Worm (Caenorhabditis elegans) whole organism, L1 larva: ENCODE measurements around the gene F08D12.4.

ENCODE experiments used
- C04F5.9 ChIP-seq: sonication (generic microtip); optimal IDR thresholded peaks from 2 replicates; lab custom pipeline; 2016; ENCODE audit warnings: missing genetic modification characterization, missing compliant biosample characterization
- C16A3.4 ChIP-seq: fragments of 150-350 bp; optimal IDR thresholded peaks from 2 replicates; lab custom pipeline; 2014; ENCODE audit warnings: missing biosample characterization, missing genetic modification characterization
- C34B4.2 ChIP-seq: sonication (generic microtip); optimal IDR thresholded peaks from 2 replicates; lab custom pipeline; 2017; ENCODE audit warnings: mild to moderate bottlenecking, missing genetic modification characterization, missing compliant biosample characterization
- aha-1 ChIP-seq: fragments of 150-350 bp; optimal IDR thresholded peaks from 2 replicates; lab custom pipeline; 2014; ENCODE audit warnings: missing biosample characterization, missing genetic modification characterization
- alr-1 ChIP-seq: fragments of 200-800 bp; sonication (Bioruptor generic); optimal IDR thresholded peaks from 2 replicates; lab custom pipeline; 2018; ENCODE audit warnings: borderline replicate concordance, mild to moderate bottlenecking, missing genetic modification characterization, missing compliant biosample characterization
- blmp-1 ChIP-seq: fragments of 150-350 bp; optimal IDR thresholded peaks from 2 replicates; lab custom pipeline; 2014; ENCODE audit warnings: missing biosample characterization, missing genetic modification characterization
- ceh-8 ChIP-seq: fragments of 200-800 bp; sonication (Bioruptor generic); optimal IDR thresholded peaks from 2 replicates; lab custom pipeline; 2018; ENCODE audit warnings: mild to moderate bottlenecking, missing genetic modification characterization, moderate library complexity, missing compliant biosample characterization
- ceh-88 ChIP-seq: fragments of 200-800 bp; sonication (Bioruptor generic); IDR thresholded peaks from 2 replicates; pipeline ENCODE4 v1.3.6; 2022; ENCODE audit warnings: missing genetic modification characterization, missing compliant biosample characterization
- ces-1 ChIP-seq: fragments of 150-350 bp; optimal IDR thresholded peaks from 2 replicates; lab custom pipeline; 2014; ENCODE audit warnings: missing biosample characterization, missing genetic modification reagents, missing genetic modification characterization
- dpl-1 ChIP-seq, 3 experiments: fragments of 150-350 bp in 2 of 3; sonication (generic microtip) in 1 of 3; optimal IDR thresholded peaks; 2 replicates each; lab custom pipeline; 2014 to 2017; ENCODE audit warnings: missing biosample characterization in 3 of 3, missing genetic modification characterization in 3 of 3, missing genetic modification reagents in 3 of 3
- dsc-1 ChIP-seq: sonication (generic microtip); optimal IDR thresholded peaks from 2 replicates; lab custom pipeline; 2016; ENCODE audit warnings: mild to moderate bottlenecking, missing genetic modification characterization, missing compliant biosample characterization
- efl-3 ChIP-seq: fragments of 200-800 bp; sonication (Bioruptor generic); optimal IDR thresholded peaks from 2 replicates; lab custom pipeline; 2018; ENCODE audit warnings: mild to moderate bottlenecking, missing genetic modification characterization, missing compliant biosample characterization
- egl-13 ChIP-seq: sonication (generic microtip); optimal IDR thresholded peaks from 2 replicates; lab custom pipeline; 2016; ENCODE audit warnings: missing genotype, missing genetic modification reagents, missing genetic modification characterization, missing compliant biosample characterization
- elt-3 ChIP-seq, 6 experiments: fragments of 150-350 bp in 1 of 6; sonication (generic microtip); optimal IDR thresholded peaks; 2 replicates each; lab custom pipeline; 2017 to 2018; ENCODE audit warnings: missing biosample characterization in 6 of 6, missing genetic modification characterization in 6 of 6, inconsistent platforms in 1 of 6
- fkh-10 ChIP-seq: sonication (generic microtip); optimal IDR thresholded peaks from 2 replicates; lab custom pipeline; 2017; ENCODE audit warnings: missing biosample characterization, missing genetic modification reagents, missing genetic modification characterization
- fkh-8 ChIP-seq: sonication (generic microtip); optimal IDR thresholded peaks from 2 replicates; lab custom pipeline; 2016; ENCODE audit warnings: mild to moderate bottlenecking, missing genetic modification characterization, missing compliant biosample characterization
- fos-1 ChIP-seq: fragments of 150-350 bp; optimal IDR thresholded peaks from 2 replicates; lab custom pipeline; 2014; ENCODE audit warnings: missing biosample characterization, missing genetic modification characterization
- irx-1 ChIP-seq: sonication (generic microtip); optimal IDR thresholded peaks from 2 replicates; lab custom pipeline; 2016; ENCODE audit warnings: missing genetic modification characterization, missing compliant biosample characterization
- jun-1 ChIP-seq: fragments of 150-350 bp; optimal IDR thresholded peaks from 2 replicates; lab custom pipeline; 2014; ENCODE audit warnings: missing biosample characterization, missing genetic modification reagents, missing genetic modification characterization
- lin-13 ChIP-seq: fragments of 150-350 bp; optimal IDR thresholded peaks from 2 replicates; lab custom pipeline; 2014; ENCODE audit warnings: missing biosample characterization, missing genetic modification reagents, missing genetic modification characterization
- lin-14 ChIP-seq: fragments of 200-800 bp; sonication (Bioruptor generic); optimal IDR thresholded peaks from 2 replicates; lab custom pipeline; 2018; ENCODE audit warnings: mild to moderate bottlenecking, missing genetic modification characterization, moderate library complexity, missing compliant biosample characterization
- lin-35 ChIP-seq, 2 experiments: fragments of 150-350 bp; optimal IDR thresholded peaks; 2 replicates each; lab custom pipeline; 2014; ENCODE audit warnings: missing biosample characterization in 2 of 2, missing genetic modification characterization in 2 of 2, missing genetic modification reagents in 2 of 2
- lin-39 ChIP-seq: fragments of 150-350 bp; optimal IDR thresholded peaks from 2 replicates; lab custom pipeline; 2014; ENCODE audit warnings: missing biosample characterization, missing genetic modification reagents, missing genetic modification characterization
- lir-3 ChIP-seq: sonication (generic microtip); optimal IDR thresholded peaks from 2 replicates; lab custom pipeline; 2016; ENCODE audit warnings: mild to moderate bottlenecking, missing genetic modification characterization, moderate library complexity, missing compliant biosample characterization; ENCODE audit not compliant: poor library complexity
- lsy-2 ChIP-seq, 2 experiments: fragments of 150-350 bp; optimal IDR thresholded peaks; 2 replicates each; lab custom pipeline; 2014; ENCODE audit warnings: missing biosample characterization in 2 of 2, missing genetic modification characterization in 2 of 2
- mab-9 ChIP-seq: fragments of 200-800 bp; sonication (Bioruptor generic); IDR thresholded peaks from 2 replicates; pipeline ENCODE4 v1.3.6; 2022; ENCODE audit warnings: missing genetic modification reagents, missing genetic modification characterization, missing compliant biosample characterization
- mdl-1 ChIP-seq, 2 experiments: fragments of 150-350 bp; optimal IDR thresholded peaks; 2 replicates each; lab custom pipeline; 2014 to 2017; ENCODE audit warnings: missing biosample characterization in 2 of 2, missing genetic modification characterization in 2 of 2, inconsistent platforms in 1 of 2
- mep-1 ChIP-seq: fragments of 150-350 bp; optimal IDR thresholded peaks from 2 replicates; lab custom pipeline; 2014; ENCODE audit warnings: missing biosample characterization, missing genetic modification characterization
- nhr-12 ChIP-seq: sonication (generic microtip); optimal IDR thresholded peaks from 2 replicates; lab custom pipeline; 2017; ENCODE audit warnings: missing biosample characterization, missing genetic modification characterization
- nhr-19 ChIP-seq: fragments of 200-800 bp; sonication (Bioruptor generic); conservative IDR thresholded peaks from 2 replicates; pipeline ENCODE4 v1.3.6; 2022; ENCODE audit warnings: missing genetic modification characterization, missing compliant biosample characterization
- nhr-20 ChIP-seq: sonication (generic microtip); optimal IDR thresholded peaks from 2 replicates; lab custom pipeline; 2016; ENCODE audit warnings: mild to moderate bottlenecking, missing genetic modification characterization, missing compliant biosample characterization
- nhr-28 ChIP-seq: fragments of 150-350 bp; optimal IDR thresholded peaks from 2 replicates; lab custom pipeline; 2014; ENCODE audit warnings: missing biosample characterization, missing genetic modification characterization
- nhr-71 ChIP-seq: sonication (generic microtip); optimal IDR thresholded peaks from 2 replicates; lab custom pipeline; 2016; ENCODE audit warnings: mild to moderate bottlenecking, missing genetic modification characterization, moderate library complexity, missing compliant biosample characterization
- nhr-76 ChIP-seq: sonication (generic microtip); optimal IDR thresholded peaks from 2 replicates; lab custom pipeline; 2017; ENCODE audit warnings: missing biosample characterization, missing genetic modification characterization
- nhr-85 ChIP-seq: sonication (generic microtip); peaks from one replicate; lab custom pipeline; 2016; ENCODE audit warnings: missing genetic modification characterization, inconsistent platforms, missing compliant biosample characterization
- pag-3 ChIP-seq: sonication (generic microtip); optimal IDR thresholded peaks from 2 replicates; lab custom pipeline; 2017; ENCODE audit warnings: missing genetic modification characterization, mild to moderate bottlenecking, missing compliant biosample characterization, antibody characterized with exemption, borderline replicate concordance; ENCODE audit not compliant: insufficient read depth
- pax-3 ChIP-seq: fragments of 200-800 bp; sonication (Bioruptor generic); optimal IDR thresholded peaks from 2 replicates; lab custom pipeline; 2018; ENCODE audit warnings: mild to moderate bottlenecking, missing genetic modification characterization, moderate library complexity, missing compliant biosample characterization
- rnt-1 ChIP-seq: sonication (generic microtip); optimal IDR thresholded peaks from 2 replicates; lab custom pipeline; 2016; ENCODE audit warnings: mild to moderate bottlenecking, missing genetic modification characterization, moderate library complexity, missing compliant biosample characterization
- skn-1 ChIP-seq: fragments of 150-350 bp; optimal IDR thresholded peaks from 2 replicates; lab custom pipeline; 2014; ENCODE audit warnings: missing biosample characterization, missing genetic modification characterization
- snpc-4 ChIP-seq: fragments of 150-350 bp; optimal IDR thresholded peaks from 2 replicates; lab custom pipeline; 2014; ENCODE audit warnings: missing biosample characterization, missing genetic modification characterization
- snu-23 ChIP-seq: sonication (generic microtip); optimal IDR thresholded peaks from 2 replicates; lab custom pipeline; 2016; ENCODE audit warnings: missing genetic modification characterization, missing compliant biosample characterization
- sptf-1 ChIP-seq: fragments of 150-350 bp; optimal IDR thresholded peaks from 2 replicates; lab custom pipeline; 2014; ENCODE audit warnings: missing biosample characterization, missing genetic modification characterization
- sup-37 ChIP-seq: fragments of 200-800 bp; sonication (Bioruptor generic); optimal IDR thresholded peaks from 2 replicates; lab custom pipeline; 2018; ENCODE audit warnings: mild to moderate bottlenecking, missing genetic modification characterization, missing compliant biosample characterization
- swsn-7 ChIP-seq: sonication (generic microtip); optimal IDR thresholded peaks from 2 replicates; lab custom pipeline; 2016; ENCODE audit warnings: missing genetic modification characterization, missing compliant biosample characterization
- tlp-1 ChIP-seq: fragments of 150-350 bp; optimal IDR thresholded peaks from 2 replicates; lab custom pipeline; 2014; ENCODE audit warnings: missing biosample characterization, missing genetic modification characterization
- unc-30 ChIP-seq: sonication (generic microtip); optimal IDR thresholded peaks from 2 replicates; lab custom pipeline; 2017; ENCODE audit warnings: missing biosample characterization, missing genetic modification characterization
- unc-98 ChIP-seq: fragments of 200-800 bp; sonication (Bioruptor generic); IDR thresholded peaks from 2 replicates; pipeline ENCODE4 v1.3.6; 2022; ENCODE audit warnings: missing genetic modification characterization, missing compliant biosample characterization
- vab-15 ChIP-seq: sonication (generic microtip); optimal IDR thresholded peaks from 2 replicates; lab custom pipeline; 2017; ENCODE audit warnings: missing genotype, mild to moderate bottlenecking, missing genetic modification characterization, missing compliant biosample characterization
- zag-1 ChIP-seq: fragments of 150-350 bp; optimal IDR thresholded peaks from 2 replicates; lab custom pipeline; 2014; ENCODE audit warnings: missing biosample characterization, missing genetic modification characterization
- zip-4 ChIP-seq: fragments of 200-800 bp; sonication (Bioruptor generic); optimal IDR thresholded peaks from 2 replicates; lab custom pipeline; 2018; ENCODE audit warnings: mild to moderate bottlenecking, missing genetic modification characterization, moderate library complexity, missing compliant biosample characterization
- ztf-11 ChIP-seq, 2 experiments: sonication (generic microtip); optimal IDR thresholded peaks; 2 replicates each; lab custom pipeline; 2016 to 2017; ENCODE audit warnings: missing genetic modification characterization in 2 of 2, missing biosample characterization in 1 of 2, missing compliant biosample characterization in 1 of 2
- ztf-4 ChIP-seq: fragments of 150-350 bp; optimal IDR thresholded peaks from 2 replicates; lab custom pipeline; 2014; ENCODE audit warnings: missing biosample characterization, missing genetic modification characterization

The F08D12.4 gene

ce11 chrII:2747956-2748621 is 29.9 kb upstream of the F08D12.4 start:
- TF ChIP-seq nhr-19 (GFP tag; lab: Robert Waterston, UW) (peak; percentile 16), blmp-1 (tag; lab: Kevin White, UChicago) (no peak), mdl-1 (tag; optimal IDR thresholded peaks at IDR 0.05; lab: Kevin White, UChicago) (no peak), vab-15 (tag; lab: Kevin White, UChicago) (no peak), sptf-1 (tag; lab: Kevin White, UChicago) (no peak), lin-35 (GFP tag; optimal IDR thresholded peaks at IDR 0.05; lab: Kevin White, UChicago) (peak in 1 of 2 experiments; percentile 31), rnt-1 (no peak), zip-4 (GFP tag; lab: Kevin White, UChicago) (no peak), irx-1 (tag; lab: Kevin White, UChicago) (no peak), lir-3 (tag; lab: Kevin White, UChicago) (no peak), nhr-28 (tag; lab: Kevin White, UChicago) (no peak), nhr-71 (tag; lab: Kevin White, UChicago) (peak; percentile 76), tlp-1 (tag; lab: Kevin White, UChicago) (no peak), lin-14 (GFP tag; lab: Kevin White, UChicago) (peak; percentile 95), mab-9 (0 out of 2 replicates have a peak, but pooled peaks have one; percentile 29), lin-13 (peak; percentile 4), nhr-85 (tag; lab: Kevin White, UChicago) (no peak), nhr-76 (no peak), efl-3 (no peak), mep-1 (tag; lab: Kevin White, UChicago) (peak; percentile 29), ztf-11 (tag; optimal IDR thresholded peaks at IDR 0.05; lab: Kevin White, UChicago) (no peak), C04F5.9 (tag; lab: Kevin White, UChicago) (no peak), jun-1 (tag; lab: Kevin White, UChicago) (peak; percentile 47), fkh-10 (GFP tag; lab: Kevin White, UChicago) (peak; percentile 88), dsc-1 (tag; lab: Kevin White, UChicago) (peak; percentile 46), ceh-88 (GFP tag; lab: Robert Waterston, UW) (no peak), skn-1 (peak; percentile 9), sup-37 (peak; percentile 11), elt-3 (tag; optimal IDR thresholded peaks at IDR 0.05; lab: Kevin White, UChicago) (no peak), fkh-8 (peak; percentile 94), snu-23 (peak; percentile 55), unc-30 (no peak), lin-39 (tag; lab: Kevin White, UChicago) (no peak), snpc-4 (tag; lab: Kevin White, UChicago) (peak; percentile 66), lsy-2 (tag; optimal IDR thresholded peaks at IDR 0.05; lab: Kevin White, UChicago) (peak; percentile 48 to 62), pax-3 (no peak), egl-13 (peak; percentile 79), ztf-4 (tag; lab: Kevin White, UChicago) (no peak), C34B4.2 (no peak), dpl-1 (GFP tag; optimal IDR thresholded peaks at IDR 0.05; lab: Kevin White, UChicago) (peak in 2 of 3 experiments; percentile 10 to 11), ces-1 (no peak), alr-1 (no peak), aha-1 (tag; lab: Kevin White, UChicago) (no peak), C16A3.4 (tag; lab: Kevin White, UChicago) (no peak), zag-1 (tag; lab: Kevin White, UChicago) (peak; percentile 57), fos-1 (tag; lab: Kevin White, UChicago) (peak; percentile 54), swsn-7 (tag; lab: Kevin White, UChicago) (peak; percentile 53), pag-3 (tag; lab: Kevin White, UChicago) (no peak), ceh-8 (GFP tag; lab: Kevin White, UChicago) (peak; percentile 3), unc-98 (GFP tag; lab: Robert Waterston, UW) (no peak), nhr-20 (tag; lab: Kevin White, UChicago) (no peak), nhr-12 (tag; lab: Kevin White, UChicago) (no peak)
